Worm (Caenorhabditis elegans) whole organism, dauer: ENCODE measurements around the gene C44B12.3.

Source experiments
- unc-62 ChIP-seq: sonication (generic microtip); optimal IDR thresholded peaks from 2 replicates; lab custom pipeline; 2017; ENCODE audit warnings: missing biosample characterization, missing genetic modification reagents, missing genetic modification characterization

C44B12.3 gene

ce11 chrIV:1105999-1106398 lies 1.4 kb downstream of the C44B12.3 start:
- no peak for TF ChIP-seq unc-62 (GFP tag; lab: Kevin White, UChicago)

DNA sequence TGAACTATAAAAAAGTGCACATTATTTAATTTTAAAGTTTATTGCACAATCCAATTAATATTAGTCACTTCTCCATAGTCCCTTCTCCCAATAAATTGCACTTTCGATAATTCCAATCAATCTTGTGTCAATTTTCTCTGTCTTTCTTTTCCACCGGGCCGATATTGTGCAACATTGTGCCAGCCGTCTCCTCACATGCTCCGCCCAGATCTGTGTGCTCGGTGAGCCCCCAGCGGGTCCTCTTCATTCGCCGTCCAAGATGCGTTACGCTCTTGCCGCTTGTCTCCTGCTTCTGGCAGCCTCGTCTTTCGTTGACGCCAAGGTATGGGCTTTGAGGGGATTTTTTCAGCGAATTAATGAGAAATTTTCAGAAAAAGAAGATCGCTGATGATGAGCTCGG lies 2.6 kb downstream of the C44B12.3 start, which contains the start of gene ost-1:
Gene ost-1 (plus strand): TSS at position 207 of the 400 bp plus-strand sequence.
- TF ChIP-seq unc-62 (GFP tag; lab: Kevin White, UChicago) = no peak

DNA sequence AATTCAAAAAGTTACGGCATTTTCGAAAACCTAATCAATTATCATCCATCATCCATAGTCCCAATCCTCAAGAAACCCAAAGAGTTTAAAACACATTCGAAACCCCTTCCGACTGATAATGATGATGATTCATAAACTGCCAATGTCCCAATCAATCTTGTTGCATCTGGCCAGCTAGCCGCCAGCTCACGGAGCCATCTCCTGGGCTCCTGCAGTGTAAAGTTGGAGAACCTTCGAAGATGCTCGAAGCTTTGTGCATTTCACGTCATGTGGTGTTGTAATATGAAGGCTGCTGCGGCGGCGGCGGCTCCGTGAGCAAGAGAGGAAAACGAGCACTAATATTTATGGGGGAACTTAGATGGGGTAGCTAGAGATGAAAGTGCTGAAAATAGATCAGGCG lies 3.5 kb downstream of the C44B12.3 start:
- TF ChIP-seq unc-62 (GFP tag; lab: Kevin White, UChicago) = no peak

ce11 chrIV:1110999-1111398 lies 6.4 kb downstream of the C44B12.3 start:
- no peak for TF ChIP-seq unc-62 (GFP tag; lab: Kevin White, UChicago)

ce11 chrIV:1113638-1114037 lies 9.1 kb downstream of the C44B12.3 start, which contains the start of gene srx-14:
Gene srx-14, minus strand, starts transcription at chrIV:1113738.
- no peak for TF ChIP-seq unc-62 (GFP tag; lab: Kevin White, UChicago)

ce11 chrIV:1118566-1118965 lies 14.0 kb downstream of the C44B12.3 start, which contains the start of gene srx-13:
Gene srx-13, minus strand, starts transcription at chrIV:1118666.
- no peak for TF ChIP-seq unc-62 (GFP tag; lab: Kevin White, UChicago)

- TF ChIP-seq unc-62 (GFP tag; lab: Kevin White, UChicago) = no peak
These were observed 16.3 kb downstream of the C44B12.3 start for ce11 chrIV:1120865-1121264.

ce11 chrIV:1121511-1121910 lies 16.9 kb downstream of the C44B12.3 start:
- TF ChIP-seq unc-62 (GFP tag; lab: Kevin White, UChicago) = no peak

- TF ChIP-seq unc-62 (GFP tag; lab: Kevin White, UChicago) = no peak
These were observed 18.8 kb downstream of the C44B12.3 start for ce11 chrIV:1123357-1123756.

ce11 chrIV:1124741-1125140 lies 20.2 kb downstream of the C44B12.3 start, which contains the start of gene perm-4:
Gene perm-4, minus strand, starts transcription at chrIV:1125107.
- no peak for TF ChIP-seq unc-62 (GFP tag; lab: Kevin White, UChicago)

DNA sequence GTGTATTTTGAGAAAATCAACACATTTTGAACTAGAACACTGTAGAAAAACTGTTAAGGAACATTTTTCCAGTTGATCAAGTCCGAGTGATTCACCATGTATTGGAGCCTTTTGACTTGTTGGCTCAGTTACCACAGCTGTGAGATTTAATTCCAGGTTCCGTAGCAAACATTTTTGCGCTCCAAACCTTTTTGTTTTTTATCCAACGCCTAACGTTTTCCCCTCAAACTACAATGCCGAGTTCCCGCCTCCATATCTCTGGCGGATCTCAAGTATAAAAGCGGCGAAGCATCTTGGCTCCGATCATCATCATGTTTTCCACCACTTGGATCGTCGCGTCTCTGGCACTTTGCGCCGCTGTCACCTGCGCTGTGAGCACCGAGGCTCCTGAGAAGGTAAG lies 21.9 kb downstream of the C44B12.3 start, which contains the start of gene perm-2:
Gene perm-2 (plus strand): TSS at position 301 of the 400 bp plus-strand sequence.
- TF ChIP-seq unc-62 (GFP tag; lab: Kevin White, UChicago) = no peak

ce11 chrIV:1127852-1128251 lies 23.3 kb downstream of the C44B12.3 start:
- no peak for TF ChIP-seq unc-62 (GFP tag; lab: Kevin White, UChicago)

DNA sequence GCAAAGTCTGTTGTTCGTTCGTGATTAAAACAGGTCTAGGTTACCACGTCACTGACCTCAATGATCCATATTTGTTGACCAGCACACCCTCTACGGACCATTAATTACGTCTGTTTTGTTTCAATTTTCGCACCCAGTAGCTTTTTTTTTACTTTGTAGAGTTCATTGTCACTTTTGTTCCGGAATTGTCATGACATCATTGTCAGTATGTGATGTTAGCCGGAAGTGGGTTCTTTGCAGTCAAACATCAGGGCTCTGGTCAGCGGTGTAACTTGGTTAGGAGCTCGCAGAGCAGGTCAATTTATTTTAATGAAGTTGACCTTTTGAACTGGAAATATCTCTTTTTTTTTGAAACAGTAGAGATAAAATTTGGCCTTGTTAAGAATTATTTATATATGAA lies 32.1 kb downstream of the C44B12.3 start, which contains the start of gene C44B12.6:
Gene C44B12.6 (minus strand): TSS at position 101 of the 400 bp plus-strand sequence.
- no peak for TF ChIP-seq unc-62 (GFP tag; lab: Kevin White, UChicago)

DNA sequence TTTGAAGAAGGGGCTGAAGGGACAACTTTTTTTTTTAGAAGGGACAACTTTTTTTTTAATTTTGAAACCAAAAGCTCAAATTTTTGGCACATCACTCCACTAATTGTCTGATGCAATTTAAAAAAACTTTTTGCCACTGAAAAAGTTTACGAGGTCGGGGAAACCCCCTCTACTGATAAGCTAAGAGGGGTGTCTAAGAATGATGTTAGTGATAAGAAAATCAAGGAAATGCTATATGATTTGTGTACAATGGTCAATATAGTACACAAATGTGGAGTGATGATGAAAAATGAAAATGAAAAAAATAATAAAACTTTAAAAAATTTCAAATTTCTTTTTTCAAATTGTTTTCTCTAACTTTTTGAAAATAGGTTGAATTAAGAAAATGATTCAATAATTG lies 43.0 kb downstream of the C44B12.3 start:
- no peak for TF ChIP-seq unc-62 (GFP tag; lab: Kevin White, UChicago)

DNA sequence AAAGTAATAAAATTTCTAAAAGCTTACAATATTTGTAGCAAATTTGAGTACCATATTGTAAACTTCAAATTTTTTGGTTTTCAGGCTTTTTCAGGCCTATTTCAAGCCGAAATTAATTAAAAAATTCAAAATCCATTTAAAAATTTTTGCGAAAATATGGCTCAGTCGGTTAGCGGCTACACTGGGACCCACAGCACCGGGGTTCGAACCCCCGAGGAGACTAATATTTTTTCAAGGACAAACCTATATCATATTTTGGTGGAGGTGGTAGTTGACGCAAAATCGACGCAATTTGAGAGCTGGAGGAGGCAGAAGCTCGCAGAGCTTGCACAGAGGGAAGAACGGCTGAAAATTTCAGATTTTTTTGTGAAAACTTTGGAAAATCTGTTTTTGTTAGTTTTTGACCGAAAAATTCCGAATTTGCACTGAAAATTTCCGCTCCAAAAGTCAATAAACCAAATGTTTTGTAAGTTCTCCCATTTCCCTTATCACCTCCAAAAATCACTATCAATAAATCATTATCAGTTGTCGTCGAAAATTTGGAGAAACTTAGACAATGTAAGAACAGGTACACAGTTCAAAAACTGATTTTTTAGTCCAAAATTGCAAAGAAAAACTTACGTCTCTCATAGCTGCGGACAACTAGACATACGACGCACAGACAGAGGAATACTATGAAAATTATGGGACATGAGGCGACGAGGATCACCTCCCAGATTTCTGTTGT lies 44.0 kb downstream of the C44B12.3 start:
- TF ChIP-seq unc-62 (GFP tag; lab: Kevin White, UChicago) = no peak
